Fruit fly (Drosophila melanogaster): ENCODE data around the gene Ndf.

Gene Ndf

DNA sequence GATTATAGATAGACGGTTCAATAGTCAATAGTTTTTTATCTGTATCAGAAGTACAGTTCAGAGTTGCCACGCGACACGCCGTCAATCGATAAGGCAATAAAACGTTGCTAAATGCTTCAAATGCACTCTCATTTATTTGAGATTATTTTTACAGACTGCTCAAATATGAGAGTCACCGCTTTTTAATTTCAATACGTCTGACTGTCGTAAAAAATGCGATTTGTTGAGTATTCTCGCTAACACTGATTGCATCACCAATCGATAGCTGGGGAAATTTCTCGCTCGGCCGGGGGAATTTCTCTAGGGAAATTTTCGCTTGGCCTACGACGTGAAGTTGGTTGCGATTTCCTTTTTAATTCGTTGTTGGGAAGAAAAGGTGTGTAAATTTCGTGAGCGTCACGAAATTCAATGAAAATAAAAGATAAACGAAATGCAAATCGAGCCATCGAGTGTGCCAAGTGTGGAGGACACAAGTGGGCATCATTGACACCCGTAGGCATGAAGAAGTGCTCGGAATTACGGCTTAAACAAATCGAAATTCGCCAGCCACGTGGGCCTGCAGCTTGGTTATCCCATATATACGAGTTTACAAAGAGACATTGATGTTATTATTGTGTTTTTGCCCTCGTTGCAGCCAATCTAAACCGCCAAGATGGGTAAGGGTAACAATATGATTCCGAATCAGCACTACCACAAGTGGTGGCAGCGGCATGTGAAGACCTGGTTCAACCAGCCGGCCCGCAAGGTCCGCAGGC lies 36.5 kb upstream of the Ndf start, which contains the start of the genes Dref and RpL13 (continued):
- peak; percentile 76 for TF ChIP-seq inv (GFP tag; IDR thresholded peaks at IDR 0.05; ENCODE audit: partially characterized antibody)
- TF ChIP-seq Hr3 (GFP tag; optimal IDR thresholded peaks at IDR 0.05) = peak; percentile 55
- peak; percentile 85 for TF ChIP-seq CG17359 (tag; optimal IDR thresholded peaks at IDR 0.05)
- TF ChIP-seq CG15269 (tag; optimal IDR thresholded peaks at IDR 0.05) = peak; percentile 87
- TF ChIP-seq her (GFP tag; optimal IDR thresholded peaks at IDR 0.05) = peak; percentile 88
- no peak for TF ChIP-seq cg (GFP tag; optimal IDR thresholded peaks at IDR 0.05)
- peak; percentile 95 for TF ChIP-seq chm (GFP tag; IDR thresholded peaks at IDR 0.05)
- TF ChIP-seq CG4707 (GFP tag; optimal IDR thresholded peaks at IDR 0.05) = peak; percentile 94
- TF ChIP-seq Ssrp (tag; optimal IDR thresholded peaks at IDR 0.05) = peak; percentile 56
- TF ChIP-seq CoRest (tag; optimal IDR thresholded peaks at IDR 0.05) = peak; percentile 76
- peak; percentile 63 for TF ChIP-seq zf30C (GFP tag; optimal IDR thresholded peaks at IDR 0.05)
- peak; percentile 59; the same call in 1 of the 2 replicates for TF ChIP-seq lmd (GFP tag; IDR thresholded peaks at IDR 0.05)
- TF ChIP-seq CG1529 (GFP tag; optimal IDR thresholded peaks at IDR 0.05) = peak; percentile 79
- peak; percentile 80 for TF ChIP-seq CG30403 (GFP tag; optimal IDR thresholded peaks at IDR 0.05)
- peak; percentile 93 for TF ChIP-seq B-H2 (GFP tag; optimal IDR thresholded peaks at IDR 0.05)
- peak; percentile 55 for TF ChIP-seq CG15696 (tag; optimal IDR thresholded peaks at IDR 0.05)
- peak; percentile 96 for TF ChIP-seq CG2116 (GFP tag; optimal IDR thresholded peaks at IDR 0.05)
- TF ChIP-seq lab (GFP tag; optimal IDR thresholded peaks at IDR 0.05) = peak; percentile 96
- TF ChIP-seq Eip74EF (GFP tag; optimal IDR thresholded peaks at IDR 0.05) = peak in 1 of 2 experiments; percentile 84
- TF ChIP-seq az2 (GFP tag; optimal IDR thresholded peaks at IDR 0.05) = peak; percentile 66
- peak; percentile 60 for TF ChIP-seq CG7372 (GFP tag; IDR thresholded peaks at IDR 0.05)
- TF ChIP-seq insv (GFP tag; optimal IDR thresholded peaks at IDR 0.05) = peak in 1 of 2 experiments; percentile 79
- TF ChIP-seq Xbp1 (GFP tag; optimal IDR thresholded peaks at IDR 0.05) = peak; percentile 77
- TF ChIP-seq CG4820 (GFP tag; optimal IDR thresholded peaks at IDR 0.05) = peak; percentile 54
- TF ChIP-seq bab2 (GFP tag; optimal IDR thresholded peaks at IDR 0.05) = peak; percentile 69
- peak; percentile 86 for TF ChIP-seq zfh1 (GFP tag; IDR thresholded peaks at IDR 0.05)
- peak; percentile 44 for TF ChIP-seq ttk (GFP tag; IDR thresholded peaks at IDR 0.05)
- TF ChIP-seq jumu (GFP tag; optimal IDR thresholded peaks at IDR 0.05) = peak; percentile 82
- TF ChIP-seq CG8478 (optimal IDR thresholded peaks at IDR 0.05) = no peak
- TF ChIP-seq CG6791 (GFP tag; IDR thresholded peaks at IDR 0.05; ENCODE audit: partially characterized antibody) = peak; percentile 69; the same call in 2 of the 3 replicates
- TF ChIP-seq CG15514 (GFP tag; optimal IDR thresholded peaks at IDR 0.05) = peak; percentile 93
- TF ChIP-seq nau (GFP tag; optimal IDR thresholded peaks at IDR 0.05) = no peak
- peak; percentile 84 for TF ChIP-seq Atf6 (GFP tag; IDR thresholded peaks at IDR 0.05)
- TF ChIP-seq Oli (tag; optimal IDR thresholded peaks at IDR 0.05) = peak; percentile 61
- peak; percentile 80 for TF ChIP-seq CG9817 (tag; optimal IDR thresholded peaks at IDR 0.05)
- TF ChIP-seq sob (GFP tag; IDR thresholded peaks at IDR 0.05) = peak; percentile 83
- TF ChIP-seq Nf-YB (GFP tag; optimal IDR thresholded peaks at IDR 0.05) = peak; percentile 74
- peak; percentile 72 for TF ChIP-seq CG16863 (GFP tag; optimal IDR thresholded peaks at IDR 0.05)
- peak; percentile 79 for TF ChIP-seq CG8359 (GFP tag; optimal IDR thresholded peaks at IDR 0.05; ENCODE audit: borderline replicate concordance)
- peak; percentile 73 for TF ChIP-seq unc-4 (GFP tag; IDR thresholded peaks at IDR 0.05; ENCODE audit: partially characterized antibody)
- peak; percentile 64; the same call in 2 of the 3 replicates for TF ChIP-seq H15 (GFP tag; IDR thresholded peaks at IDR 0.05)
- TF ChIP-seq corto (GFP tag; optimal IDR thresholded peaks at IDR 0.05) = peak; percentile 77
- no peak; the same call in 1 of the 2 replicates for TF ChIP-seq dimm (GFP tag; IDR thresholded peaks at IDR 0.05)
- TF ChIP-seq ci (GFP tag; IDR thresholded peaks at IDR 0.05) = peak; percentile 98
- TF ChIP-seq Dfd (GFP tag; optimal IDR thresholded peaks at IDR 0.05) = no peak
- TF ChIP-seq cas (GFP tag; IDR thresholded peaks at IDR 0.05) = no peak
- peak; percentile 85 for TF ChIP-seq scrt (GFP tag; optimal IDR thresholded peaks at IDR 0.05)
- peak; percentile 75 for TF ChIP-seq CG10979 (tag; optimal IDR thresholded peaks at IDR 0.05)
